Worm (Caenorhabditis elegans) whole organism, L4 larva: ENCODE measurements around the gene mig-22.

Source experiments
- F10B5.3 ChIP-seq: sonication (generic microtip); optimal IDR thresholded peaks from 2 replicates; lab custom pipeline; 2016; ENCODE audit warnings: mild to moderate bottlenecking, missing genetic modification characterization, missing compliant biosample characterization
- F49E8.2 ChIP-seq: sonication (generic microtip); optimal IDR thresholded peaks from 2 replicates; lab custom pipeline; 2016; ENCODE audit warnings: missing compliant biosample characterization, mild to moderate bottlenecking, missing genetic modification characterization, borderline replicate concordance
- T20F7.1 ChIP-seq: fragments of 200-800 bp; sonication (Bioruptor generic); optimal IDR thresholded peaks from 2 replicates; lab custom pipeline; 2018; ENCODE audit warnings: mild to moderate bottlenecking, missing genetic modification characterization, missing compliant biosample characterization
- Y105C5A.15 ChIP-seq: fragments of 200-800 bp; sonication (Bioruptor generic); IDR thresholded peaks from 2 replicates; pipeline ENCODE4 v1.3.6; 2022; ENCODE audit warnings: missing genetic modification characterization, missing compliant biosample characterization
- Y5F2A.4 ChIP-seq: fragments of 200-800 bp; sonication (Bioruptor generic); optimal IDR thresholded peaks from 2 replicates; lab custom pipeline; 2018; ENCODE audit warnings: mild to moderate bottlenecking, missing genetic modification characterization, missing compliant biosample characterization
- Y75B8A.6 ChIP-seq: fragments of 200-800 bp; sonication (Bioruptor generic); IDR thresholded peaks from 2 replicates; pipeline ENCODE4 v1.3.6; 2022; ENCODE audit warnings: missing genetic modification reagents, missing genetic modification characterization, missing compliant biosample characterization
- ZK337.2 ChIP-seq: fragments of 200-800 bp; sonication (Bioruptor generic); IDR thresholded peaks from 2 replicates; pipeline ENCODE4 v1.3.6; 2022; ENCODE audit warnings: missing genetic modification reagents, missing genetic modification characterization, missing compliant biosample characterization
- ZK546.5 ChIP-seq, 2 experiments: sonication (generic microtip); optimal IDR thresholded peaks; 2 replicates each; lab custom pipeline; 2017; ENCODE audit warnings: missing biosample characterization in 2 of 2, missing genetic modification characterization in 2 of 2
- aha-1 ChIP-seq: fragments of 150-350 bp; peaks from one replicate; lab custom pipeline; 2014; ENCODE audit warnings: missing biosample characterization, missing genetic modification characterization
- ama-1 ChIP-seq: fragments of 150-350 bp; optimal IDR thresholded peaks from 2 replicates; lab custom pipeline; 2014; ENCODE audit warnings: inconsistent platforms, mixed read lengths
- attf-4 ChIP-seq: sonication (generic microtip); optimal IDR thresholded peaks from 3 replicates; lab custom pipeline; 2017; ENCODE audit warnings: missing biosample characterization, missing genetic modification characterization
- ceh-20 ChIP-seq: fragments of 200-800 bp; sonication (Bioruptor generic); IDR thresholded peaks from 2 replicates; pipeline ENCODE4 v1.3.6; 2022; ENCODE audit warnings: missing genetic modification reagents, missing genetic modification characterization, missing compliant biosample characterization
- ceh-28 ChIP-seq: fragments of 150-350 bp; optimal IDR thresholded peaks from 2 replicates; lab custom pipeline; 2014; ENCODE audit warnings: missing biosample characterization, missing genetic modification reagents, missing genetic modification characterization
- ceh-32 ChIP-seq: sonication (generic microtip); optimal IDR thresholded peaks from 2 replicates; lab custom pipeline; 2016; ENCODE audit warnings: mild to moderate bottlenecking, missing genetic modification characterization, missing compliant biosample characterization; ENCODE audit not compliant: poor library complexity
- ceh-82 ChIP-seq: sonication (generic microtip); optimal IDR thresholded peaks from 2 replicates; lab custom pipeline; 2017; ENCODE audit warnings: missing biosample characterization, missing genetic modification characterization
- cey-2 ChIP-seq: sonication (generic microtip); optimal IDR thresholded peaks from 3 replicates; lab custom pipeline; 2017; ENCODE audit warnings: missing genetic modification characterization, mild to moderate bottlenecking, missing compliant biosample characterization, antibody characterized with exemption, borderline replicate concordance; ENCODE audit not compliant: insufficient read depth
- ctbp-1 ChIP-seq: fragments of 200-800 bp; sonication (Bioruptor generic); IDR thresholded peaks from 2 replicates; pipeline ENCODE4 v1.3.6; 2022; ENCODE audit warnings: missing genetic modification reagents, missing genetic modification characterization, missing compliant biosample characterization
- daf-12 ChIP-seq: fragments of 150-350 bp; optimal IDR thresholded peaks from 2 replicates; lab custom pipeline; 2014; ENCODE audit warnings: missing biosample characterization, missing genetic modification reagents, missing genetic modification characterization
- dmd-6 ChIP-seq: fragments of 200-800 bp; sonication (Bioruptor generic); IDR thresholded peaks from 2 replicates; pipeline ENCODE4 v1.3.6; 2022; ENCODE audit warnings: missing genetic modification reagents, missing genetic modification characterization, missing compliant biosample characterization
- duxl-1 ChIP-seq: sonication (generic microtip); optimal IDR thresholded peaks from 2 replicates; lab custom pipeline; 2016; ENCODE audit warnings: mild to moderate bottlenecking, missing genetic modification characterization, moderate library complexity, missing compliant biosample characterization; ENCODE audit not compliant: poor library complexity
- dve-1 ChIP-seq: sonication (generic microtip); optimal IDR thresholded peaks from 2 replicates; lab custom pipeline; 2017; ENCODE audit warnings: antibody characterized with exemption, mild to moderate bottlenecking, missing genetic modification characterization, missing compliant biosample characterization; ENCODE audit not compliant: insufficient read depth
- fos-1 ChIP-seq: fragments of 150-350 bp; optimal IDR thresholded peaks from 2 replicates; lab custom pipeline; 2014; ENCODE audit warnings: missing biosample characterization, missing genetic modification characterization
- gei-8 ChIP-seq: fragments of 200-800 bp; sonication (Bioruptor generic); optimal IDR thresholded peaks from 2 replicates; lab custom pipeline; 2018; ENCODE audit warnings: mild to moderate bottlenecking, missing genetic modification characterization, missing compliant biosample characterization
- hif-1 ChIP-seq, 2 experiments: sonication (generic microtip); optimal IDR thresholded peaks; 2 replicates each; lab custom pipeline; 2016 to 2017; ENCODE audit warnings: missing compliant biosample characterization in 2 of 2, missing genetic modification characterization in 2 of 2, missing genetic modification reagents in 2 of 2, missing genotype in 2 of 2, mild to moderate bottlenecking in 1 of 2
- hlh-11 ChIP-seq: fragments of 200-800 bp; sonication (Bioruptor generic); optimal IDR thresholded peaks from 2 replicates; lab custom pipeline; 2018; ENCODE audit warnings: mild to moderate bottlenecking, missing genetic modification characterization, missing compliant biosample characterization
- hlh-30 ChIP-seq: sonication (generic microtip); optimal IDR thresholded peaks from 2 replicates; lab custom pipeline; 2017; ENCODE audit warnings: antibody characterized with exemption, mild to moderate bottlenecking, missing genetic modification characterization, missing compliant biosample characterization; ENCODE audit not compliant: insufficient read depth
- lim-7 ChIP-seq: fragments of 200-800 bp; sonication (Bioruptor generic); IDR thresholded peaks from 2 replicates; pipeline ENCODE4 v1.3.6; 2022; ENCODE audit warnings: missing genetic modification characterization, missing compliant biosample characterization
- lin-1 ChIP-seq: fragments of 200-800 bp; sonication (Bioruptor generic); IDR thresholded peaks from 2 replicates; pipeline ENCODE4 v1.3.6; 2022; ENCODE audit warnings: missing genetic modification reagents, missing genetic modification characterization, missing compliant biosample characterization
- lin-13 ChIP-seq: fragments of 150-350 bp; optimal IDR thresholded peaks from 2 replicates; lab custom pipeline; 2014; ENCODE audit warnings: missing biosample characterization, missing genetic modification reagents, missing genetic modification characterization
- lin-15B ChIP-seq: fragments of 150-350 bp; sonication (generic microtip); optimal IDR thresholded peaks from 3 replicates; lab custom pipeline; 2014; ENCODE audit warnings: missing biosample characterization, missing genetic modification characterization
- lin-38 ChIP-seq: fragments of 200-800 bp; sonication (Bioruptor generic); IDR thresholded peaks from 2 replicates; pipeline ENCODE4 v1.3.6; 2022; ENCODE audit warnings: missing genetic modification reagents, missing genetic modification characterization, missing compliant biosample characterization
- lsy-2 ChIP-seq, 2 experiments: fragments of 150-350 bp in 1 of 2; sonication (generic microtip) in 1 of 2; optimal IDR thresholded peaks; 2 replicates each; lab custom pipeline; 2014 to 2017; ENCODE audit warnings: missing biosample characterization in 2 of 2, missing genetic modification characterization in 2 of 2
- mep-1 ChIP-seq: fragments of 150-350 bp; sonication (generic microtip); optimal IDR thresholded peaks from 3 replicates; lab custom pipeline; 2014; ENCODE audit warnings: missing biosample characterization, missing genetic modification characterization
- mes-2 ChIP-seq: sonication (generic microtip); optimal IDR thresholded peaks from 2 replicates; lab custom pipeline; 2016; ENCODE audit warnings: missing genotype, mild to moderate bottlenecking, missing genetic modification characterization, missing compliant biosample characterization; ENCODE audit not compliant: poor library complexity, severe bottlenecking
- nhr-11 ChIP-seq: fragments of 150-350 bp; optimal IDR thresholded peaks from 2 replicates; lab custom pipeline; 2014; ENCODE audit warnings: missing biosample characterization, missing genetic modification characterization
- nhr-41 ChIP-seq: fragments of 200-800 bp; sonication (Bioruptor generic); IDR thresholded peaks from 2 replicates; pipeline ENCODE4 v1.3.6; 2022; ENCODE audit warnings: missing genetic modification reagents, missing genetic modification characterization, missing compliant biosample characterization
- nhr-48 ChIP-seq: sonication (generic microtip); optimal IDR thresholded peaks from 2 replicates; lab custom pipeline; 2016; ENCODE audit warnings: mild to moderate bottlenecking, missing genetic modification characterization, missing compliant biosample characterization
- php-3 ChIP-seq: fragments of 200-800 bp; sonication (Bioruptor generic); IDR thresholded peaks from 2 replicates; pipeline ENCODE4 v1.3.6; 2022; ENCODE audit warnings: missing genetic modification reagents, missing genetic modification characterization, missing compliant biosample characterization
- sdz-12 ChIP-seq: fragments of 200-800 bp; sonication (Bioruptor generic); optimal IDR thresholded peaks from 2 replicates; lab custom pipeline; 2018; ENCODE audit warnings: mild to moderate bottlenecking, missing genetic modification characterization, missing compliant biosample characterization
- set-16 ChIP-seq: fragments of 200-800 bp; sonication (Bioruptor generic); IDR thresholded peaks from 2 replicates; pipeline ENCODE4 v1.3.6; 2022; ENCODE audit warnings: missing genetic modification reagents, missing genetic modification characterization, missing compliant biosample characterization
- spr-3 ChIP-seq: fragments of 200-800 bp; sonication (Bioruptor generic); optimal IDR thresholded peaks from 2 replicates; lab custom pipeline; 2018; ENCODE audit warnings: mild to moderate bottlenecking, missing genetic modification characterization, missing compliant biosample characterization
- tag-97 ChIP-seq: fragments of 200-800 bp; sonication (Bioruptor generic); IDR thresholded peaks from 2 replicates; pipeline ENCODE4 v1.3.6; 2022; ENCODE audit warnings: missing genetic modification characterization, missing compliant biosample characterization
- tra-1 ChIP-seq: fragments of 200-800 bp; sonication (Bioruptor generic); IDR thresholded peaks from 2 replicates; pipeline ENCODE4 v1.3.6; 2022; ENCODE audit warnings: missing genetic modification reagents, missing genetic modification characterization, missing compliant biosample characterization
- unc-130 ChIP-seq: sonication (generic microtip); optimal IDR thresholded peaks from 2 replicates; lab custom pipeline; 2016; ENCODE audit warnings: missing genetic modification reagents, missing genetic modification characterization, missing compliant biosample characterization
- unc-39 ChIP-seq: sonication (generic microtip); optimal IDR thresholded peaks from 2 replicates; lab custom pipeline; 2017; ENCODE audit warnings: missing biosample characterization, missing genetic modification characterization
- zip-11 ChIP-seq: fragments of 200-800 bp; sonication (Bioruptor generic); IDR thresholded peaks from 2 replicates; pipeline ENCODE4 v1.3.6; 2022; ENCODE audit warnings: missing genetic modification characterization, missing compliant biosample characterization

Gene mig-22

ce11 chrIII:8741276-8741860, 25.8 kb downstream of the mig-22 start, which contains the start of gene pdhk-2 (continued):
- TF ChIP-seq Y105C5A.15 (GFP tag; lab: Robert Waterston, UW) (no peak), dve-1 (tag; lab: Kevin White, UChicago) (peak; percentile 97), lin-38 (GFP tag; lab: Robert Waterston, UW) (peak; percentile 89), unc-39 (tag; lab: Kevin White, UChicago) (no peak), nhr-11 (tag; lab: Kevin White, UChicago) (peak; percentile 72), attf-4 (tag; lab: Kevin White, UChicago) (no peak), lim-7 (GFP tag; lab: Robert Waterston, UW) (no peak), gei-8 (peak; percentile 26), tra-1 (peak; percentile 59; the same call in 1 of the 2 replicates), cey-2 (tag; lab: Kevin White, UChicago) (no peak), hif-1 (tag; optimal IDR thresholded peaks at IDR 0.05; lab: Kevin White, UChicago) (peak; percentile 46 to 87), lin-1 (GFP tag; lab: Robert Waterston, UW) (peak; percentile 55; the same call in 1 of the 2 replicates), Y5F2A.4 (no peak), fos-1 (tag; lab: Kevin White, UChicago) (no peak), spr-3 (peak; percentile 65), ZK546.5 (tag; optimal IDR thresholded peaks at IDR 0.05; lab: Kevin White, UChicago) (no peak), ZK337.2 (GFP tag; lab: Robert Waterston, UW) (0 out of 2 replicates have a peak, but pooled peaks have one; percentile 44), ceh-82 (tag; lab: Kevin White, UChicago) (no peak), daf-12 (tag; lab: Kevin White, UChicago) (no peak), nhr-41 (GFP tag; lab: Robert Waterston, UW) (no peak), lin-15B (tag; lab: Kevin White, UChicago) (peak; percentile 33), Y75B8A.6 (GFP tag; lab: Robert Waterston, UW) (no peak), ceh-28 (tag; lab: Kevin White, UChicago) (no peak)

ce11 chrIII:8739786-8740185, 27.4 kb downstream of the mig-22 start:
- TF ChIP-seq mep-1 (tag; lab: Kevin White, UChicago) = peak; percentile 15
- peak; percentile 47 for TF ChIP-seq hlh-11
- no peak for TF ChIP-seq F49E8.2 (tag; lab: Kevin White, UChicago)
- peak; percentile 21 for TF ChIP-seq hlh-30 (tag; lab: Kevin White, UChicago)
- peak; percentile 49 for TF ChIP-seq mes-2 (tag; lab: Kevin White, UChicago)
- 0 out of 2 replicates have a peak, but pooled peaks have one; percentile 9 for TF ChIP-seq dmd-6 (GFP tag; lab: Robert Waterston, UW)
- TF ChIP-seq ceh-20 = 0 out of 2 replicates have a peak, but pooled peaks have one; percentile 9
- TF ChIP-seq aha-1 (tag; lab: Kevin White, UChicago) = peak; percentile 67
- TF ChIP-seq ctbp-1 (GFP tag; lab: Robert Waterston, UW) = no peak
- 0 out of 2 replicates have a peak, but pooled peaks have one; percentile 10 for TF ChIP-seq lin-38 (GFP tag; lab: Robert Waterston, UW)
- no peak for TF ChIP-seq unc-130 (GFP tag; lab: Kevin White, UChicago)
- no peak for TF ChIP-seq tag-97

ce11 chrIII:8739126-8739525, 28.0 kb downstream of the mig-22 start:
- TF ChIP-seq lin-13 (GFP tag; lab: Kevin White, UChicago) (peak; percentile 20), zip-11 (GFP tag; lab: Robert Waterston, UW) (no peak), sdz-12 (no peak), php-3 (peak; percentile 83), ceh-28 (tag; lab: Kevin White, UChicago) (no peak), duxl-1 (tag; lab: Kevin White, UChicago) (no peak), F10B5.3 (tag; lab: Kevin White, UChicago) (no peak), ceh-32 (no peak), dve-1 (tag; lab: Kevin White, UChicago) (peak; percentile 95), tra-1 (peak; percentile 82), ama-1 (lab: Kevin White, UChicago) (peak; percentile 32), nhr-11 (tag; lab: Kevin White, UChicago) (no peak), set-16 (GFP tag; lab: Robert Waterston, UW) (no peak), lsy-2 (tag; optimal IDR thresholded peaks at IDR 0.05; lab: Kevin White, UChicago) (peak in 1 of 2 experiments; percentile 72), T20F7.1 (GFP tag; lab: Kevin White, UChicago) (peak; percentile 62), dmd-6 (GFP tag; lab: Robert Waterston, UW) (peak; percentile 96), ceh-20 (peak; percentile 29; the same call in 1 of the 2 replicates), nhr-48 (tag; lab: Kevin White, UChicago) (peak; percentile 94)
